Fruit fly (Drosophila melanogaster) whole organism, embryonic: Measurements from ENCODE around the gene Arl5.

Source experiments
- BEAF-32 ChIP-seq: fragments of 200-800 bp; sonication (Bioruptor generic); optimal IDR thresholded peaks from 3 replicates; lab custom pipeline; 2017; ENCODE audit warnings: missing biosample characterization, missing genetic modification characterization, mild to moderate bottlenecking, moderate library complexity, missing genetic modification reagents
- CG10274 ChIP-seq: fragments of 200-800 bp; sonication (Bioruptor generic); optimal IDR thresholded peaks from 3 replicates; lab custom pipeline; 2017; ENCODE audit warnings: missing biosample characterization, mild to moderate bottlenecking, missing genetic modification characterization
- CG11695 ChIP-seq: fragments of 200-800 bp; sonication (Bioruptor generic); IDR thresholded peaks from 3 replicates; pipeline ENCODE4 v1.3.6; 2022; ENCODE audit warnings: missing biosample characterization, missing genetic modification characterization
- CG1233 ChIP-seq: fragments of 200-800 bp; sonication (Bioruptor generic); optimal IDR thresholded peaks from 4 replicates; lab custom pipeline; 2018; ENCODE audit warnings: missing biosample characterization, mild to moderate bottlenecking, missing genetic modification characterization
- CG12391 ChIP-seq: fragments of 200-800 bp; sonication (Bioruptor generic); optimal IDR thresholded peaks from 3 replicates; lab custom pipeline; 2018; ENCODE audit warnings: missing biosample characterization, mild to moderate bottlenecking, missing genetic modification characterization, moderate library complexity
- CG16779 ChIP-seq: fragments of 200-800 bp; sonication (Bioruptor generic); IDR thresholded peaks from 2 replicates; pipeline ENCODE4 v1.3.6; 2022; ENCODE audit warnings: missing biosample characterization, missing genetic modification characterization
- CG18619 ChIP-seq: fragments of 200-800 bp; sonication (Bioruptor generic); optimal IDR thresholded peaks from 3 replicates; lab custom pipeline; 2017; ENCODE audit warnings: missing biosample characterization, mild to moderate bottlenecking, missing genetic modification characterization
- CG2116 ChIP-seq: fragments of 200-800 bp; sonication (Bioruptor generic); optimal IDR thresholded peaks from 3 replicates; lab custom pipeline; 2018; ENCODE audit warnings: missing biosample characterization, mild to moderate bottlenecking, missing genetic modification characterization
- CG2199 ChIP-seq: fragments of 200-800 bp; sonication (Bioruptor generic); IDR thresholded peaks from 3 replicates; pipeline ENCODE4 v1.3.6; 2022; ENCODE audit warnings: missing biosample characterization, missing genetic modification characterization
- CG31388 ChIP-seq: fragments of 200-800 bp; sonication (Bioruptor generic); optimal IDR thresholded peaks from 2 replicates; lab custom pipeline; 2016; ENCODE audit warnings: missing biosample characterization, missing genetic modification characterization
- CG31441 ChIP-seq: fragments of 200-800 bp; sonication (Bioruptor generic); IDR thresholded peaks from 2 replicates; pipeline ENCODE4 v1.3.6; 2022; ENCODE audit warnings: missing biosample characterization, missing genetic modification characterization
- CG32767 ChIP-seq: fragments of 200-800 bp; sonication (Bioruptor generic); IDR thresholded peaks from 2 replicates; pipeline ENCODE4 v1.3.6; 2022; ENCODE audit warnings: missing biosample characterization, missing genetic modification characterization
- CG3407 ChIP-seq: fragments of 200-800 bp; sonication (Bioruptor generic); optimal IDR thresholded peaks from 2 replicates; lab custom pipeline; 2018; ENCODE audit warnings: missing biosample characterization, mild to moderate bottlenecking, missing genetic modification characterization
- CG34422 ChIP-seq: fragments of 200-800 bp; sonication (Bioruptor generic); IDR thresholded peaks from 3 replicates; pipeline ENCODE4 v1.3.6; 2022; ENCODE audit warnings: missing biosample characterization, missing genetic modification characterization
- CG43689 ChIP-seq: fragments of 200-800 bp; sonication (Bioruptor generic); IDR thresholded peaks from 2 replicates; pipeline ENCODE4 v1.3.6; 2022; ENCODE audit warnings: missing biosample characterization, missing genetic modification characterization
- CG4730 ChIP-seq: fragments of 200-800 bp; sonication (Bioruptor generic); IDR thresholded peaks from 2 replicates; pipeline ENCODE4 v1.3.6; 2022; ENCODE audit warnings: missing biosample characterization, missing genetic modification characterization
- CG4854 ChIP-seq: fragments of 200-800 bp; sonication (Bioruptor generic); optimal IDR thresholded peaks from 2 replicates; lab custom pipeline; 2016; ENCODE audit warnings: missing biosample characterization, missing genetic modification characterization, inconsistent platforms
- CG5953 ChIP-seq: fragments of 200-800 bp; sonication (Bioruptor generic); IDR thresholded peaks from 2 replicates; pipeline ENCODE4 v1.3.6; 2022; ENCODE audit warnings: missing biosample characterization, missing genetic modification characterization
- CG6654 ChIP-seq: fragments of 200-800 bp; sonication (Bioruptor generic); optimal IDR thresholded peaks from 2 replicates; lab custom pipeline; 2017; ENCODE audit warnings: missing biosample characterization, mild to moderate bottlenecking, missing genetic modification characterization
- CG6689 ChIP-seq: fragments of 200-800 bp; sonication (Bioruptor generic); IDR thresholded peaks from 2 replicates; pipeline ENCODE4 v1.3.6; 2022; ENCODE audit warnings: missing biosample characterization, missing genetic modification characterization
- CG7556 ChIP-seq: fragments of 200-800 bp; sonication (Bioruptor generic); optimal IDR thresholded peaks from 2 replicates; lab custom pipeline; 2017; ENCODE audit warnings: missing biosample characterization, mild to moderate bottlenecking, missing genetic modification characterization
- CG7786 ChIP-seq: fragments of 200-800 bp; sonication (Bioruptor generic); optimal IDR thresholded peaks from 2 replicates; lab custom pipeline; 2016; ENCODE audit warnings: missing biosample characterization, missing genetic modification characterization
- CG8290 ChIP-seq, 3 experiments: fragments of 200-800 bp; sonication (Bioruptor generic); optimal IDR thresholded peaks; 2 replicates each; lab custom pipeline; 2016 to 2019; ENCODE audit warnings: missing biosample characterization in 3 of 3, missing genetic modification characterization in 3 of 3, mild to moderate bottlenecking in 2 of 3, moderate library complexity in 1 of 3
- CG9609 ChIP-seq: fragments of 200-800 bp; sonication (Bioruptor generic); optimal IDR thresholded peaks from 3 replicates; lab custom pipeline; 2016; ENCODE audit warnings: missing biosample characterization, missing genetic modification characterization
- CG9797 ChIP-seq: fragments of 200-800 bp; sonication (Bioruptor generic); optimal IDR thresholded peaks from 3 replicates; lab custom pipeline; 2018; ENCODE audit warnings: missing biosample characterization, mild to moderate bottlenecking, missing genetic modification characterization
- CG9817 ChIP-seq: fragments of 200-800 bp; sonication (Bioruptor generic); optimal IDR thresholded peaks from 2 replicates; lab custom pipeline; 2018; ENCODE audit warnings: missing biosample characterization, mild to moderate bottlenecking, missing genetic modification characterization, moderate library complexity
- Drgx ChIP-seq: fragments of 200-800 bp; sonication (Bioruptor generic); IDR thresholded peaks from 2 replicates; pipeline ENCODE4 v1.3.6; 2022; ENCODE audit warnings: missing biosample characterization, missing genetic modification characterization
- ERR ChIP-seq: fragments of 200-800 bp; sonication (Bioruptor generic); optimal IDR thresholded peaks from 2 replicates; lab custom pipeline; 2016; ENCODE audit warnings: missing biosample characterization, missing genetic modification characterization
- Ets65A ChIP-seq: fragments of 200-800 bp; sonication (Bioruptor generic); peaks from one replicate; lab custom pipeline; 2016; ENCODE audit warnings: missing biosample characterization, missing genetic modification characterization
- Gsc ChIP-seq: fragments of 200-800 bp; sonication (Bioruptor generic); IDR thresholded peaks from 2 replicates; pipeline ENCODE4 v1.3.6; 2022; ENCODE audit warnings: missing biosample characterization, missing genetic modification characterization
- Lpt ChIP-seq: fragments of >200 bp; optimal IDR thresholded peaks from 2 replicates; lab custom pipeline; 2018; ENCODE audit warnings: missing biosample characterization, missing genetic modification characterization
- Mrtf ChIP-seq: fragments of 200-800 bp; sonication (Bioruptor generic); IDR thresholded peaks from 3 replicates; pipeline ENCODE4 v1.3.6; 2022; ENCODE audit warnings: missing biosample characterization, missing genetic modification characterization
- NFAT ChIP-seq: fragments of 200-800 bp; sonication (Bioruptor generic); IDR thresholded peaks from 2 replicates; pipeline ENCODE4 v1.3.6; 2022; ENCODE audit warnings: missing biosample characterization, missing genetic modification characterization
- Nf-YA ChIP-seq: fragments of 200-800 bp; sonication (Bioruptor generic); IDR thresholded peaks from 2 replicates; pipeline ENCODE4 v1.3.6; 2022; ENCODE audit warnings: missing biosample characterization, missing genetic modification characterization
- Taf1 ChIP-seq: fragments of 200-800 bp; sonication (Bioruptor generic); IDR thresholded peaks from 2 replicates; pipeline ENCODE4 v1.3.6; 2022; ENCODE audit warnings: missing biosample characterization, missing genetic modification characterization
- az2 ChIP-seq: fragments of 200-800 bp; sonication (Bioruptor generic); optimal IDR thresholded peaks from 3 replicates; lab custom pipeline; 2016; ENCODE audit warnings: missing biosample characterization, missing genetic modification characterization
- caup ChIP-seq: fragments of 200-800 bp; sonication (Bioruptor generic); optimal IDR thresholded peaks from 3 replicates; lab custom pipeline; 2017; ENCODE audit warnings: missing biosample characterization, mild to moderate bottlenecking, missing genetic modification characterization, moderate library complexity; ENCODE audit not compliant: severe bottlenecking
- crol ChIP-seq: fragments of 200-800 bp; sonication (Bioruptor generic); IDR thresholded peaks from 2 replicates; pipeline ENCODE4 v1.3.6; 2022; ENCODE audit warnings: missing biosample characterization, missing genetic modification characterization
- eyg ChIP-seq: fragments of 200-800 bp; sonication (Bioruptor generic); optimal IDR thresholded peaks from 3 replicates; lab custom pipeline; 2016; ENCODE audit warnings: missing biosample characterization, missing genetic modification characterization
- ftz-f1 ChIP-seq: fragments of 200-800 bp; sonication (Bioruptor generic); optimal IDR thresholded peaks from 2 replicates; lab custom pipeline; 2016; ENCODE audit warnings: missing biosample characterization, missing genetic modification characterization
- gfzf ChIP-seq: fragments of 200-800 bp; sonication (Bioruptor generic); optimal IDR thresholded peaks from 2 replicates; lab custom pipeline; 2016; ENCODE audit warnings: missing biosample characterization, mild to moderate bottlenecking, missing genetic modification characterization, moderate library complexity
- h ChIP-seq: fragments of >200 bp; optimal IDR thresholded peaks from 2 replicates; lab custom pipeline; 2017
- hkb ChIP-seq, 2 experiments: fragments of 200-800 bp in 1 of 2; fragments of >200 bp in 1 of 2; sonication (Bioruptor generic) in 1 of 2; IDR thresholded peaks in 1 of 2; optimal IDR thresholded peaks in 1 of 2; 2 replicates each; pipeline versions ENCODE4 v1.3.6 to Lab custom; 2017 to 2022; ENCODE audit warnings: missing biosample characterization in 1 of 2, missing genetic modification characterization in 1 of 2
- jumu ChIP-seq: fragments of 200-800 bp; sonication (Bioruptor generic); optimal IDR thresholded peaks from 3 replicates; lab custom pipeline; 2016; ENCODE audit warnings: missing biosample characterization, missing genetic modification characterization
- odd ChIP-seq: fragments of 200-800 bp; sonication (Bioruptor generic); optimal IDR thresholded peaks from 2 replicates; lab custom pipeline; 2017; ENCODE audit warnings: missing biosample characterization, mild to moderate bottlenecking, missing genetic modification characterization
- org-1 ChIP-seq: fragments of 200-800 bp; sonication (Bioruptor generic); optimal IDR thresholded peaks from 2 replicates; lab custom pipeline; 2017; ENCODE audit warnings: missing biosample characterization, missing genetic modification characterization
- rib ChIP-seq: fragments of 200-800 bp; sonication (Bioruptor generic); IDR thresholded peaks from 2 replicates; pipeline ENCODE4 v1.3.6; 2022; ENCODE audit warnings: missing biosample characterization, missing genetic modification characterization
- sima ChIP-seq: fragments of 200-800 bp; sonication (Bioruptor generic); optimal IDR thresholded peaks from 2 replicates; lab custom pipeline; 2016; ENCODE audit warnings: missing biosample characterization, missing genetic modification characterization
- slbo ChIP-seq: fragments of 200-800 bp; sonication (Bioruptor generic); IDR thresholded peaks from 2 replicates; pipeline ENCODE4 v1.3.6; 2022; ENCODE audit warnings: missing biosample characterization, missing genetic modification characterization
- tna ChIP-seq: fragments of 200-800 bp; sonication (Bioruptor generic); IDR thresholded peaks from 2 replicates; pipeline ENCODE4 v1.3.6; 2022; ENCODE audit warnings: missing biosample characterization, missing genetic modification characterization; ENCODE audit not compliant: partially characterized antibody
- tx ChIP-seq: fragments of 200-800 bp; sonication (Bioruptor generic); optimal IDR thresholded peaks from 2 replicates; lab custom pipeline; 2016; ENCODE audit warnings: missing biosample characterization, missing genetic modification characterization
- vvl ChIP-seq: fragments of 200-800 bp; sonication (Bioruptor generic); IDR thresholded peaks from 2 replicates; pipeline ENCODE4 v1.3.6; 2022; ENCODE audit warnings: missing biosample characterization, missing genetic modification characterization

Arl5 gene

DNA sequence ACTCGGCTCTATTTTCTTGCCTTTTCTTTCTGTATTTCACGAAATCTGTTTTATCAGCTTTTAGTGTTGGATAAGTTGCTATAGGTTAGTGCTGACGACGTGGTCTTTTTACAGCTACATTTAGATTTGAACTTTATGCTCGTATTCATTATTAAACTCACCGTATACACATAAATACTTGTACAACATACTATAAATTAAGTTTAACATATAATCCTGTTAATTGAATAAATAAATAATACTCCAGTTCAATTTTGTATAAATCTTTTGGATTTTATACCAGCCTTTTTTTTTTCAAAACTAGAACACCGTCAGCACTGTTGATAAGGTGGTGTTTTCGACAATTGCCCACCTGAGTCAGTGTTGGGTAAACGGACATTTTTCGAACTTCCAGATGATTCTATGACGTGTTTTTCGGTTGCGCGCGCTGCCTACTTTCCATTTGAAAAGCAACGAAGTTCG, 9.3 kb upstream of the Arl5 start, which contains the start of gene BI-1 (continued):
- TF ChIP-seq CG31441 (GFP tag; lab: Robert Waterston, UW) = no peak
- TF ChIP-seq CG2199 = no peak
- no peak for TF ChIP-seq Gsc
- no peak for TF ChIP-seq Lpt (GFP tag; lab: Kevin White, UChicago)
- peak; percentile 24 for TF ChIP-seq CG18619 (GFP tag; lab: Kevin White, UChicago)
- peak; percentile 57 for TF ChIP-seq az2 (GFP tag; lab: Kevin White, UChicago)
- no peak for TF ChIP-seq ERR (GFP tag; lab: Kevin White, UChicago)
- TF ChIP-seq CG9817 = peak; percentile 66
- TF ChIP-seq CG34422 (GFP tag; lab: Robert Waterston, UW) = no peak
- TF ChIP-seq CG8290 (GFP tag; optimal IDR thresholded peaks at IDR 0.05; lab: Kevin White, UChicago) = peak; percentile 55
- no peak for TF ChIP-seq CG8290 (tag; optimal IDR thresholded peaks at IDR 0.05; lab: Kevin White, UChicago)
- TF ChIP-seq vvl = no peak
- TF ChIP-seq CG3407 = peak; percentile 9
- no peak for TF ChIP-seq CG31388
- TF ChIP-seq CG10274 (GFP tag; lab: Kevin White, UChicago) = peak; percentile 22
- TF ChIP-seq NFAT (GFP tag; lab: Robert Waterston, UW) = no peak
- TF ChIP-seq tx (GFP tag; lab: Kevin White, UChicago) = no peak
- 0 out of 2 replicates have a peak, but pooled peaks have one; percentile 21 for TF ChIP-seq Nf-YA (GFP tag; lab: Robert Waterston, UW)
- TF ChIP-seq eyg = no peak
- TF ChIP-seq CG11695 (GFP tag; lab: Robert Waterston, UW) = no peak
- no peak for TF ChIP-seq CG9797 (GFP tag; lab: Kevin White, UChicago)
- no peak for TF ChIP-seq tna (GFP tag; lab: Robert Waterston, UW)
- TF ChIP-seq CG32767 (GFP tag; lab: Robert Waterston, UW) = no peak
- no peak for TF ChIP-seq CG16779 (GFP tag; lab: Robert Waterston, UW)
- TF ChIP-seq CG43689 = no peak
- peak; percentile 13 for TF ChIP-seq CG4854
- peak; percentile 76 for TF ChIP-seq caup (GFP tag; lab: Kevin White, UChicago)
- no peak for TF ChIP-seq CG7786
- TF ChIP-seq jumu (GFP tag; lab: Kevin White, UChicago) = peak; percentile 15
- TF ChIP-seq crol = no peak
- peak; percentile 41 for TF ChIP-seq org-1 (GFP tag; lab: Kevin White, UChicago)
- TF ChIP-seq rib (GFP tag; lab: Robert Waterston, UW) = no peak
- peak; percentile 73 for TF ChIP-seq CG12391 (tag; lab: Kevin White, UChicago)
- no peak for TF ChIP-seq sima (GFP tag; lab: Kevin White, UChicago)
- peak; percentile 74 for TF ChIP-seq CG7556 (GFP tag; lab: Kevin White, UChicago)
- peak; percentile 94 for TF ChIP-seq Ets65A (GFP tag; lab: Kevin White, UChicago)
- TF ChIP-seq Taf1 (GFP tag; lab: Robert Waterston, UW) = no peak
- TF ChIP-seq ftz-f1 (GFP tag; lab: Kevin White, UChicago) = peak; percentile 18
- no peak for TF ChIP-seq CG4730 (GFP tag; lab: Robert Waterston, UW)
- TF ChIP-seq CG6689 = peak; percentile 71
- TF ChIP-seq CG2116 (GFP tag; lab: Kevin White, UChicago) = peak; percentile 22
- TF ChIP-seq CG5953 = no peak
- TF ChIP-seq h (lab: Kevin White, UChicago) = no peak
- no peak for TF ChIP-seq CG9609 (GFP tag; lab: Kevin White, UChicago)
- TF ChIP-seq Drgx = no peak
- TF ChIP-seq gfzf (GFP tag; lab: Kevin White, UChicago) = peak; percentile 15
- peak; percentile 79 for TF ChIP-seq CG1233 (GFP tag; lab: Kevin White, UChicago)
- no peak for TF ChIP-seq CG6654 (GFP tag; lab: Kevin White, UChicago)
- TF ChIP-seq odd = no peak
- peak; percentile 45 for TF ChIP-seq BEAF-32 (GFP tag; lab: Kevin White, UChicago)
- peak; percentile 82 for TF ChIP-seq hkb (optimal IDR thresholded peaks at IDR 0.05; lab: Kevin White, UChicago)
- TF ChIP-seq hkb (GFP tag; IDR thresholded peaks at IDR 0.05; lab: Robert Waterston, UW) = no peak
- TF ChIP-seq slbo = peak; percentile 54
- no peak for TF ChIP-seq Mrtf
